Worm (Caenorhabditis elegans): Measurements from ENCODE around the gene F56A8.4.

The F56A8.4 gene

ce11 chrIII:13262987-13263386, at the start of gene F56A8.4:
TSS of gene F56A8.4 (plus strand) at chrIII:13263287.
- TF ChIP-seq rnt-1 (tag; optimal IDR thresholded peaks at IDR 0.05): no peak
- TF ChIP-seq grh-1 (GFP tag; IDR thresholded peaks at IDR 0.05): no peak
- no peak for TF ChIP-seq F16B12.6 (tag; optimal IDR thresholded peaks at IDR 0.05)
- no peak for TF ChIP-seq C34B4.2 (tag; optimal IDR thresholded peaks at IDR 0.05)
- no peak for TF ChIP-seq pqm-1 (tag; optimal IDR thresholded peaks at IDR 0.05)
- no peak for TF ChIP-seq fkh-8 (tag; optimal IDR thresholded peaks at IDR 0.05)
- TF ChIP-seq dpl-1 (GFP tag; optimal IDR thresholded peaks at IDR 0.05): no peak
- no peak for TF ChIP-seq nhr-19 (GFP tag; conservative IDR thresholded peaks at IDR 0.05)
- no peak for TF ChIP-seq unc-30 (tag; optimal IDR thresholded peaks at IDR 0.05)
- TF ChIP-seq tbx-2 (tag; optimal IDR thresholded peaks at IDR 0.05): no peak

DNA sequence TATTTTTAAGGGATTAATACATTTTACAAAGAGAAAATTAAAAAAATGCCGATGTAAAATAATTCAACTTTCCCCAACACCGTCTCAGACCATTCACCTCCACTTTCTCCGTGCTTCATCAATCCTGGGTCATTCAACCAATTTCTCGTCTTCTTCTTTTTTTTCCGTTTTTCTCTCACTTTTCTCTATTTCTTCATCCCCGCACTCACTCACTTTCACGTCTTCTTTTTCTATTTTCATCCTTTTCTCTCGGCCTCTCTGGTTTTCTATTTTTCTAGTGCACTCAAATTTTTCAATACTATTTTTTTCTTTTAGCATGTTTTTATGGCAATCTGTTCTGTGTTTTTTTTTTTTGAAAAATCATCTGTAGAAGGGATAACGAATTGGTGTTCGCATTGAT, 47.4 kb upstream of the F56A8.4 start:
- TF ChIP-seq skn-1 (tag; optimal IDR thresholded peaks at IDR 0.05): peak; percentile 17
- peak in 1 of 2 experiments; percentile 27 for TF ChIP-seq lsy-2 (tag; optimal IDR thresholded peaks at IDR 0.05)
- TF ChIP-seq blmp-1 (tag; optimal IDR thresholded peaks at IDR 0.05): peak; percentile 99
- TF ChIP-seq efl-1 (optimal IDR thresholded peaks at IDR 0.05): peak in 1 of 2 experiments; percentile 8
- TF ChIP-seq efl-1 (GFP tag; optimal IDR thresholded peaks at IDR 0.05 in 1 of 2): no peak
- TF ChIP-seq nhr-11 (tag; optimal IDR thresholded peaks at IDR 0.05): no peak
- no peak for TF ChIP-seq tbx-2 (tag; optimal IDR thresholded peaks at IDR 0.05)
- TF ChIP-seq dpl-1 (GFP tag; optimal IDR thresholded peaks at IDR 0.05): no peak
- peak in 1 of 3 experiments; percentile 14 for TF ChIP-seq ceh-82 (tag; optimal IDR thresholded peaks at IDR 0.05)
- no peak for TF ChIP-seq egl-27 (tag; optimal IDR thresholded peaks at IDR 0.05)

ce11 chrIII:13216488-13217016, 46.5 kb upstream of the F56A8.4 start:
- no peak for TF ChIP-seq zag-1 (tag; optimal IDR thresholded peaks at IDR 0.05)
- TF ChIP-seq Y116A8C.19 (tag; optimal IDR thresholded peaks at IDR 0.05; ENCODE audit: borderline replicate concordance): no peak
- no peak for TF ChIP-seq jun-1 (tag; optimal IDR thresholded peaks at IDR 0.05)
- TF ChIP-seq dpl-1 (GFP tag; optimal IDR thresholded peaks at IDR 0.05): no peak
- no peak for TF ChIP-seq ces-1 (GFP tag; optimal IDR thresholded peaks at IDR 0.05)
- no peak for TF ChIP-seq nhr-76 (tag; optimal IDR thresholded peaks at IDR 0.05)
- TF ChIP-seq lin-15B (tag; optimal IDR thresholded peaks at IDR 0.05): no peak
- no peak for TF ChIP-seq F16B12.6 (tag; optimal IDR thresholded peaks at IDR 0.05)
- TF ChIP-seq skn-1 (tag; optimal IDR thresholded peaks at IDR 0.05): no peak
- TF ChIP-seq fkh-8 (tag; optimal IDR thresholded peaks at IDR 0.05): peak; percentile 28
- no peak for TF ChIP-seq ceh-63 (GFP tag; optimal IDR thresholded peaks at IDR 0.05)
- peak; percentile 21 for TF ChIP-seq nhr-47 (tag; optimal IDR thresholded peaks at IDR 0.05)
- TF ChIP-seq mdl-1 (tag; optimal IDR thresholded peaks at IDR 0.05): no peak
- peak; percentile 96 for TF ChIP-seq blmp-1 (tag; optimal IDR thresholded peaks at IDR 0.05)
- TF ChIP-seq aha-1 (tag; optimal IDR thresholded peaks at IDR 0.05): no peak
- no peak for TF ChIP-seq tbx-2 (tag; optimal IDR thresholded peaks at IDR 0.05)
- no peak for TF ChIP-seq nhr-77 (tag; optimal IDR thresholded peaks at IDR 0.05)
- TF ChIP-seq irx-1 (tag; optimal IDR thresholded peaks at IDR 0.05): no peak
- TF ChIP-seq egl-27 (tag; optimal IDR thresholded peaks at IDR 0.05): no peak
- TF ChIP-seq ceh-8 (GFP tag; optimal IDR thresholded peaks at IDR 0.05): no peak
- no peak for TF ChIP-seq ceh-82 (tag; optimal IDR thresholded peaks at IDR 0.05)
- TF ChIP-seq nhr-12 (tag; optimal IDR thresholded peaks at IDR 0.05): no peak
- no peak for TF ChIP-seq nhr-19 (GFP tag; conservative IDR thresholded peaks at IDR 0.05)
- no peak for TF ChIP-seq lsy-2 (tag; optimal IDR thresholded peaks at IDR 0.05)
- no peak for TF ChIP-seq ztf-4 (tag; optimal IDR thresholded peaks at IDR 0.05)
- TF ChIP-seq dsc-1 (tag; optimal IDR thresholded peaks at IDR 0.05): peak; percentile 90
- TF ChIP-seq alr-1 (tag; optimal IDR thresholded peaks at IDR 0.05; ENCODE audit: borderline replicate concordance): no peak
- no peak for TF ChIP-seq fos-1 (tag; optimal IDR thresholded peaks at IDR 0.05)
- no peak for TF ChIP-seq rnt-1 (tag; optimal IDR thresholded peaks at IDR 0.05)
- TF ChIP-seq C16A3.4 (tag; optimal IDR thresholded peaks at IDR 0.05): no peak
- no peak for TF ChIP-seq vab-15 (tag; optimal IDR thresholded peaks at IDR 0.05)
- TF ChIP-seq nhr-237 (tag; optimal IDR thresholded peaks at IDR 0.05): no peak
- no peak for TF ChIP-seq mef-2 (tag; optimal IDR thresholded peaks at IDR 0.05)
- TF ChIP-seq snu-23 (GFP tag; optimal IDR thresholded peaks at IDR 0.05): no peak
- TF ChIP-seq lin-35 (GFP tag; optimal IDR thresholded peaks at IDR 0.05): no peak
- TF ChIP-seq nhr-28 (tag; optimal IDR thresholded peaks at IDR 0.05): no peak
- TF ChIP-seq egl-13 (tag; optimal IDR thresholded peaks at IDR 0.05): peak; percentile 21
